Fruit fly (Drosophila melanogaster): ENCODE data around the gene CG31954.

DNA sequence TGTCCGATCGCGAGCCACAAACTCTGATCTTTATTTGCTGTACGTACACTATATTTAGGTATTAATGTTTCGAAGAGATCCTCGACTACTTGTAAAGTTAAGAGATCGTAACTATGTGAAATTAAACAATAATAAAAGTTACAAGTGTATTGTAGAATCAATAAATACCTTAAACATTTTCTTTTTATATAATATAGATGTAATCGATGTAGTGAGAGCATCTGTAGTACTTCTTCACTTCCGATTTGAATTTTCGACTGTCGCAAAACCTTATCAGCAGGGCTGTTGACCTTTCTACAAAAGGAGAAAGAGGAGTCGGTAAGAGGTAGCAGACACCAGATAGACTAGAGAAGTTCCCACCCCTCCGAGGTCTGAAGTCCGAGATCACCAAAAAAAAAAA, 34.7 kb downstream of the CG31954 start:
- no peak for TF ChIP-seq z (GFP tag; IDR thresholded peaks at IDR 0.05)
- TF ChIP-seq CG17385 (GFP tag; optimal IDR thresholded peaks at IDR 0.05): no peak
- no peak for TF ChIP-seq Gsc (GFP tag; IDR thresholded peaks at IDR 0.05)
- no peak for TF ChIP-seq CG13775 (GFP tag; optimal IDR thresholded peaks at IDR 0.05)
- no peak for TF ChIP-seq lilli (GFP tag; optimal IDR thresholded peaks at IDR 0.05)
- TF ChIP-seq scrt (GFP tag; optimal IDR thresholded peaks at IDR 0.05): no peak
- TF ChIP-seq tio (GFP tag; optimal IDR thresholded peaks at IDR 0.05): no peak
- no peak for TF ChIP-seq Abd-B (GFP tag; optimal IDR thresholded peaks at IDR 0.05)
- no peak for TF ChIP-seq D19B (GFP tag; optimal IDR thresholded peaks at IDR 0.05)
- no peak for TF ChIP-seq CG1602 (GFP tag; optimal IDR thresholded peaks at IDR 0.05)
- no peak for TF ChIP-seq Side (GFP tag; optimal IDR thresholded peaks at IDR 0.05)
- no peak for TF ChIP-seq Blimp-1 (GFP tag; optimal IDR thresholded peaks at IDR 0.05)
- no peak for TF ChIP-seq CG10321 (GFP tag; IDR thresholded peaks at IDR 0.05)
